Fruit fly (Drosophila melanogaster) whole organism, embryonic: ENCODE data around the gene RpL13.

Source experiments
- Atf3 ChIP-seq: fragments of 200-800 bp; sonication (Bioruptor generic); optimal IDR thresholded peaks from 3 replicates; lab custom pipeline; 2016; ENCODE audit warnings: missing biosample characterization, missing genetic modification characterization
- BtbVII ChIP-seq: fragments of 200-800 bp; sonication (Bioruptor generic); optimal IDR thresholded peaks from 3 replicates; lab custom pipeline; 2017; ENCODE audit warnings: missing biosample characterization, mild to moderate bottlenecking, missing genetic modification characterization
- CG10209 ChIP-seq: fragments of 200-800 bp; sonication (Bioruptor generic); optimal IDR thresholded peaks from 3 replicates; lab custom pipeline; 2017; ENCODE audit warnings: missing biosample characterization, mild to moderate bottlenecking, missing genetic modification characterization, missing genetic modification reagents
- CG10267 ChIP-seq: fragments of 200-800 bp; sonication (Bioruptor generic); optimal IDR thresholded peaks from 2 replicates; lab custom pipeline; 2018; ENCODE audit warnings: missing biosample characterization, mild to moderate bottlenecking, missing genetic modification characterization, moderate library complexity
- CG10462 ChIP-seq: fragments of 200-800 bp; sonication (Bioruptor generic); optimal IDR thresholded peaks from 2 replicates; lab custom pipeline; 2016; ENCODE audit warnings: missing biosample characterization, missing genetic modification characterization
- CG11093 ChIP-seq: fragments of 200-800 bp; sonication (Bioruptor generic); IDR thresholded peaks from 3 replicates; pipeline ENCODE4 v1.3.6; 2022; ENCODE audit warnings: missing biosample characterization, missing genetic modification characterization
- CG11504 ChIP-seq: fragments of 200-800 bp; sonication (Bioruptor generic); optimal IDR thresholded peaks from 3 replicates; lab custom pipeline; 2019; ENCODE audit warnings: missing biosample characterization, mild to moderate bottlenecking, missing genetic modification characterization, moderate library complexity
- CG11696 ChIP-seq: fragments of 200-800 bp; sonication (Bioruptor generic); IDR thresholded peaks from 2 replicates; pipeline ENCODE4 v1.3.6; 2022; ENCODE audit warnings: missing biosample characterization, missing genetic modification characterization
- CG11723 ChIP-seq: fragments of 200-800 bp; sonication (Bioruptor generic); optimal IDR thresholded peaks from 2 replicates; lab custom pipeline; 2017; ENCODE audit warnings: missing biosample characterization, mild to moderate bottlenecking, missing genetic modification characterization
- CG13296 ChIP-seq: fragments of 200-800 bp; sonication (Bioruptor generic); optimal IDR thresholded peaks from 3 replicates; lab custom pipeline; 2018; ENCODE audit warnings: missing biosample characterization, mild to moderate bottlenecking, missing genetic modification characterization
- CG15514 ChIP-seq: fragments of 200-800 bp; sonication (Bioruptor generic); optimal IDR thresholded peaks from 3 replicates; lab custom pipeline; 2017; ENCODE audit warnings: missing biosample characterization, missing genetic modification characterization, mild to moderate bottlenecking, moderate library complexity, missing genetic modification reagents
- CG2199 ChIP-seq: fragments of 200-800 bp; sonication (Bioruptor generic); IDR thresholded peaks from 3 replicates; pipeline ENCODE4 v1.3.6; 2022; ENCODE audit warnings: missing biosample characterization, missing genetic modification characterization
- CG3163 ChIP-seq: fragments of 200-800 bp; sonication (Bioruptor generic); optimal IDR thresholded peaks from 3 replicates; lab custom pipeline; 2016; ENCODE audit warnings: missing biosample characterization, missing genetic modification characterization
- CG3407 ChIP-seq: fragments of 200-800 bp; sonication (Bioruptor generic); optimal IDR thresholded peaks from 2 replicates; lab custom pipeline; 2018; ENCODE audit warnings: missing biosample characterization, mild to moderate bottlenecking, missing genetic modification characterization
- CG3838 ChIP-seq: fragments of 200-800 bp; sonication (Bioruptor generic); optimal IDR thresholded peaks from 3 replicates; lab custom pipeline; 2016; ENCODE audit warnings: missing biosample characterization, missing genetic modification characterization
- CG4617 ChIP-seq: fragments of 200-800 bp; sonication (Bioruptor generic); optimal IDR thresholded peaks from 3 replicates; lab custom pipeline; 2016; ENCODE audit warnings: missing biosample characterization, missing genetic modification characterization, borderline replicate concordance
- CG4730 ChIP-seq: fragments of 200-800 bp; sonication (Bioruptor generic); IDR thresholded peaks from 2 replicates; pipeline ENCODE4 v1.3.6; 2022; ENCODE audit warnings: missing biosample characterization, missing genetic modification characterization
- CG6791 ChIP-seq: fragments of 200-800 bp; sonication (Bioruptor generic); IDR thresholded peaks from 3 replicates; pipeline ENCODE4 v1.3.6; 2022; ENCODE audit warnings: missing biosample characterization, missing genetic modification characterization; ENCODE audit not compliant: partially characterized antibody
- CG6813 ChIP-seq: fragments of 200-800 bp; sonication (Bioruptor generic); optimal IDR thresholded peaks from 2 replicates; lab custom pipeline; 2017; ENCODE audit warnings: missing biosample characterization, missing genetic modification characterization, mild to moderate bottlenecking, moderate library complexity, missing genetic modification reagents
- CG7928 ChIP-seq: fragments of 200-800 bp; sonication (Bioruptor generic); optimal IDR thresholded peaks from 2 replicates; lab custom pipeline; 2017; ENCODE audit warnings: missing biosample characterization, mild to moderate bottlenecking, missing genetic modification characterization
- CG9727 ChIP-seq: fragments of 200-800 bp; sonication (Bioruptor generic); optimal IDR thresholded peaks from 3 replicates; lab custom pipeline; 2017; ENCODE audit warnings: missing biosample characterization, mild to moderate bottlenecking, missing genetic modification characterization
- Chrac-16 ChIP-seq: fragments of 200-800 bp; sonication (Bioruptor generic); optimal IDR thresholded peaks from 3 replicates; lab custom pipeline; 2016; ENCODE audit warnings: missing biosample characterization, missing genetic modification characterization
- Dad ChIP-seq: fragments of 200-800 bp; sonication (Bioruptor generic); optimal IDR thresholded peaks from 3 replicates; lab custom pipeline; 2016; ENCODE audit warnings: missing biosample characterization, missing genetic modification characterization
- Doc2 ChIP-seq: fragments of 200-800 bp; sonication (Bioruptor generic); IDR thresholded peaks from 2 replicates; pipeline ENCODE4 v1.3.6; 2022; ENCODE audit warnings: missing biosample characterization, missing genetic modification characterization
- Doc3 ChIP-seq: fragments of 200-800 bp; sonication (Bioruptor generic); IDR thresholded peaks from 3 replicates; pipeline ENCODE4 v1.3.6; 2022; ENCODE audit warnings: missing biosample characterization, missing genetic modification characterization; ENCODE audit not compliant: partially characterized antibody
- Eip74EF ChIP-seq, 2 experiments: fragments of 200-800 bp in 1 of 2; fragments of >200 bp in 1 of 2; sonication (Bioruptor generic) in 1 of 2; optimal IDR thresholded peaks; 2 replicates each; lab custom pipeline; 2017 to 2019; ENCODE audit warnings: missing biosample characterization in 2 of 2, missing genetic modification characterization in 2 of 2, mild to moderate bottlenecking in 1 of 2, moderate library complexity in 1 of 2
- H2.0 ChIP-seq: fragments of 200-800 bp; sonication (Bioruptor generic); IDR thresholded peaks from 2 replicates; pipeline ENCODE4 v1.3.6; 2022; ENCODE audit warnings: missing biosample characterization, missing genetic modification characterization
- HmgD ChIP-seq: fragments of 200-800 bp; sonication (Bioruptor generic); optimal IDR thresholded peaks from 3 replicates; lab custom pipeline; 2016; ENCODE audit warnings: missing biosample characterization, missing genetic modification characterization
- Hr39 ChIP-seq: fragments of >200 bp; optimal IDR thresholded peaks from 2 replicates; lab custom pipeline; 2017
- Hr78 ChIP-seq, 2 experiments: fragments of 200-800 bp in 1 of 2; fragments of >200 bp in 1 of 2; sonication (Bioruptor generic) in 1 of 2; optimal IDR thresholded peaks; 2 replicates each; lab custom pipeline; 2017 to 2019; ENCODE audit warnings: missing biosample characterization in 2 of 2, missing genetic modification characterization in 2 of 2, mild to moderate bottlenecking in 1 of 2, moderate library complexity in 1 of 2
- Hsf ChIP-seq: fragments of 200-800 bp; sonication (Bioruptor generic); optimal IDR thresholded peaks from 3 replicates; lab custom pipeline; 2016; ENCODE audit warnings: missing biosample characterization, missing genetic modification characterization
- NfI ChIP-seq: fragments of 200-800 bp; sonication (Bioruptor generic); optimal IDR thresholded peaks from 3 replicates; lab custom pipeline; 2018; ENCODE audit warnings: missing biosample characterization, mild to moderate bottlenecking, missing genetic modification characterization, moderate library complexity
- Six4 ChIP-seq: fragments of 200-800 bp; sonication (Bioruptor generic); optimal IDR thresholded peaks from 2 replicates; lab custom pipeline; 2016; ENCODE audit warnings: missing biosample characterization, missing genetic modification characterization
- Sry-β ChIP-seq: fragments of 200-800 bp; sonication (Bioruptor generic); optimal IDR thresholded peaks from 2 replicates; lab custom pipeline; 2018; ENCODE audit warnings: missing biosample characterization, mild to moderate bottlenecking, missing genetic modification characterization, moderate library complexity
- Usf ChIP-seq: fragments of 200-800 bp; sonication (Bioruptor generic); optimal IDR thresholded peaks from 2 replicates; lab custom pipeline; 2017; ENCODE audit warnings: missing genotype, missing biosample characterization, missing genetic modification characterization
- Xbp1 ChIP-seq: fragments of 200-800 bp; sonication (Bioruptor generic); optimal IDR thresholded peaks from 3 replicates; lab custom pipeline; 2016; ENCODE audit warnings: missing biosample characterization, mild to moderate bottlenecking, missing genetic modification characterization
- bbx ChIP-seq: fragments of 200-800 bp; sonication (Bioruptor generic); IDR thresholded peaks from 2 replicates; pipeline ENCODE4 v1.3.6; 2022; ENCODE audit warnings: missing biosample characterization, missing genetic modification characterization; ENCODE audit not compliant: partially characterized antibody
- bigmax ChIP-seq: fragments of 200-800 bp; sonication (Bioruptor generic); optimal IDR thresholded peaks from 2 replicates; lab custom pipeline; 2018; ENCODE audit warnings: missing biosample characterization, mild to moderate bottlenecking, missing genetic modification characterization
- danr ChIP-seq: fragments of 200-800 bp; sonication (Bioruptor generic); IDR thresholded peaks from 2 replicates; pipeline ENCODE4 v1.3.6; 2022; ENCODE audit warnings: missing biosample characterization, missing genetic modification characterization
- dmrt11E ChIP-seq: fragments of 200-800 bp; sonication (Bioruptor generic); optimal IDR thresholded peaks from 3 replicates; lab custom pipeline; 2018; ENCODE audit warnings: missing biosample characterization, mild to moderate bottlenecking, missing genetic modification characterization, moderate library complexity
- fd102C ChIP-seq: fragments of 200-800 bp; sonication (Bioruptor generic); optimal IDR thresholded peaks from 2 replicates; lab custom pipeline; 2018; ENCODE audit warnings: missing biosample characterization, mild to moderate bottlenecking, missing genetic modification characterization, moderate library complexity
- hb ChIP-seq: fragments of 200-800 bp; sonication (Bioruptor generic); IDR thresholded peaks from 3 replicates; pipeline ENCODE4 v1.3.6; 2022; ENCODE audit warnings: missing biosample characterization, missing genetic modification characterization; ENCODE audit not compliant: partially characterized antibody
- hbn ChIP-seq: fragments of 200-800 bp; sonication (Bioruptor generic); IDR thresholded peaks from 2 replicates; pipeline ENCODE4 v1.3.6; 2022; ENCODE audit warnings: missing biosample characterization, missing genetic modification characterization; ENCODE audit not compliant: partially characterized antibody
- hth ChIP-seq: fragments of >200 bp; optimal IDR thresholded peaks from 2 replicates; lab custom pipeline; 2017; ENCODE audit warnings: inconsistent platforms
- maf-S ChIP-seq: fragments of 200-800 bp; sonication (Bioruptor generic); optimal IDR thresholded peaks from 2 replicates; lab custom pipeline; 2016; ENCODE audit warnings: missing biosample characterization, missing genetic modification characterization
- pum ChIP-seq: fragments of 200-800 bp; sonication (Bioruptor generic); optimal IDR thresholded peaks from 2 replicates; lab custom pipeline; 2016; ENCODE audit warnings: missing biosample characterization, missing genetic modification characterization
- scrt ChIP-seq: fragments of 200-800 bp; sonication (Bioruptor generic); optimal IDR thresholded peaks from 2 replicates; lab custom pipeline; 2018; ENCODE audit warnings: missing biosample characterization, mild to moderate bottlenecking, missing genetic modification characterization, moderate library complexity
- sens-2 ChIP-seq: fragments of 200-800 bp; sonication (Bioruptor generic); IDR thresholded peaks from 2 replicates; pipeline ENCODE4 v1.3.6; 2022; ENCODE audit warnings: missing biosample characterization, missing genetic modification characterization
- ssp ChIP-seq: fragments of 200-800 bp; sonication (Bioruptor generic); IDR thresholded peaks from 2 replicates; pipeline ENCODE4 v1.3.6; 2022; ENCODE audit warnings: missing biosample characterization, missing genetic modification characterization
- z ChIP-seq: fragments of 200-800 bp; sonication (Bioruptor generic); IDR thresholded peaks from 3 replicates; pipeline ENCODE4 v1.3.6; 2022; ENCODE audit warnings: missing biosample characterization, missing genetic modification characterization

RpL13 gene

dm6 chr2L:9954119-9954518 lies 13.0 kb upstream of the RpL13 start, which contains the start of the genes CG13126 and CG4709 (continued):
- TF ChIP-seq NfI (GFP tag; lab: Kevin White, UChicago) (peak; percentile 87), CG2199 (GFP tag; lab: Robert Waterston, UW) (peak; percentile 68; the same call in 1 of the 3 replicates), fd102C (GFP tag; lab: Kevin White, UChicago) (peak; percentile 59), CG15514 (GFP tag; lab: Kevin White, UChicago) (peak; percentile 86), CG9727 (GFP tag; lab: Kevin White, UChicago) (peak; percentile 96), CG4730 (GFP tag; lab: Robert Waterston, UW) (peak; percentile 86), Sry-β (GFP tag; lab: Kevin White, UChicago) (peak; percentile 61), Six4 (GFP tag; lab: Kevin White, UChicago) (peak; percentile 90), sens-2 (peak; percentile 67; the same call in 1 of the 2 replicates), bbx (GFP tag; lab: Robert Waterston, UW) (0 out of 2 replicates have a peak, but pooled peaks have one; percentile 18), CG10209 (peak; percentile 91), CG7928 (GFP tag; lab: Kevin White, UChicago) (peak; percentile 46), pum (peak; percentile 40), Eip74EF (GFP tag; optimal IDR thresholded peaks at IDR 0.05; lab: Kevin White, UChicago) (peak in 1 of 2 experiments; percentile 94), Hr78 (GFP tag; optimal IDR thresholded peaks at IDR 0.05; lab: Kevin White, UChicago) (peak in 1 of 2 experiments; percentile 83), z (GFP tag; lab: Robert Waterston, UW) (no peak), Chrac-16 (GFP tag; lab: Kevin White, UChicago) (peak; percentile 85), bigmax (GFP tag; lab: Kevin White, UChicago) (no peak), CG3838 (GFP tag; lab: Kevin White, UChicago) (peak; percentile 58), scrt (GFP tag; lab: Kevin White, UChicago) (peak; percentile 87), CG11093 (peak; percentile 85), hbn (GFP tag; lab: Robert Waterston, UW) (no peak), CG3407 (GFP tag; lab: Kevin White, UChicago) (peak; percentile 79), H2.0 (GFP tag; lab: Robert Waterston, UW) (peak; percentile 82), dmrt11E (tag; lab: Kevin White, UChicago) (peak; percentile 94), maf-S (GFP tag; lab: Kevin White, UChicago) (no peak), Dad (GFP tag; lab: Kevin White, UChicago) (peak; percentile 57), Atf3 (peak; percentile 29), CG6791 (GFP tag; lab: Robert Waterston, UW) (no peak), Doc3 (no peak), CG6813 (GFP tag; lab: Kevin White, UChicago) (peak; percentile 90), Hsf (GFP tag; lab: Kevin White, UChicago) (peak; percentile 63), CG11696 (peak; percentile 100), CG10462 (GFP tag; lab: Kevin White, UChicago) (peak; percentile 73), Doc2 (GFP tag; lab: Robert Waterston, UW) (no peak), danr (GFP tag; lab: Robert Waterston, UW) (peak; percentile 70), CG11504 (peak; percentile 91), hth (no peak), CG13296 (peak; percentile 91), CG4617 (GFP tag; lab: Kevin White, UChicago) (peak; percentile 85), Usf (GFP tag; lab: Kevin White, UChicago) (peak; percentile 57), Xbp1 (peak; percentile 90), BtbVII (GFP tag; lab: Kevin White, UChicago) (peak; percentile 84), HmgD (GFP tag; lab: Kevin White, UChicago) (no peak), CG3163 (no peak), CG11723 (GFP tag; lab: Kevin White, UChicago) (peak; percentile 74), hb (GFP tag; lab: Robert Waterston, UW) (no peak), CG10267 (peak; percentile 99), ssp (GFP tag; lab: Robert Waterston, UW) (peak; percentile 77), Hr39 (no peak)
